Worm (Caenorhabditis elegans) whole organism, mixed stage, embryonic: ENCODE measurements around the gene iglr-1.

Source experiments
- ceh-39 ChIP-seq: fragments of 150-350 bp; optimal IDR thresholded peaks from 2 replicates; lab custom pipeline; 2014; ENCODE audit warnings: missing biosample characterization, missing genetic modification characterization
- hlh-1 ChIP-seq: fragments of 150-350 bp; optimal IDR thresholded peaks from 2 replicates; lab custom pipeline; 2014; ENCODE audit warnings: missing biosample characterization, missing genetic modification reagents, missing genetic modification characterization
- nhr-2 ChIP-seq: fragments of 150-350 bp; optimal IDR thresholded peaks from 2 replicates; lab custom pipeline; 2014; ENCODE audit warnings: missing biosample characterization, missing genetic modification characterization
- tbx-8 ChIP-seq: fragments of 200-800 bp; sonication (Bioruptor generic); optimal IDR thresholded peaks from 2 replicates; lab custom pipeline; 2018; ENCODE audit warnings: mild to moderate bottlenecking, missing genetic modification characterization, moderate library complexity, missing compliant biosample characterization
- ztf-11 ChIP-seq: fragments of 150-350 bp; optimal IDR thresholded peaks from 2 replicates; lab custom pipeline; 2014; ENCODE audit warnings: missing biosample characterization, missing genetic modification characterization

DNA sequence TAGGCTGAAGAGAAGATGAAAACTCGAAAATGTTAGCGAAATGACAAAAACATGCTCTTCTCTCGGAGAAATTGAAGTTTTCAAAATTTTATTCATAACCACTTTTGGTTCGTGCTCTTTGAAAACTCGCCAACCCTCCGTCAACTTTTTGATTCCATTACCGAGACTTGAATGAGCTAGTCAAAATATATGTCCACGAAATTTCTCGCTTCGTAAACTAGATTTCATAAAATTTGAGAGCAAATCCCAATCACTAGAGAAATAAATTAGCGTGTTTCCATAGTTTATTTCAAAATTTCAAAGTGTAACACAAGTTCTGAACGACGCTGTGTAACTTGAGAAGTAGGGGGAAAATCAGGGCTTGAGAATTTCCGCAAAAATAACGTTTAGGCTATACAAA lies 2.6 kb upstream of the iglr-1 start:
- TF ChIP-seq ztf-11 (tag; lab: Kevin White, UChicago) (no peak), ceh-39 (tag; lab: Kevin White, UChicago) (no peak), hlh-1 (tag; lab: Kevin White, UChicago) (no peak), nhr-2 (tag; lab: Kevin White, UChicago) (no peak), tbx-8 (GFP tag; lab: Kevin White, UChicago) (no peak)
